Worm (Caenorhabditis elegans): ENCODE data around the gene srw-138.
A peak's percentile ranks its signal among the peaks of the same experiment; 100 is the strongest.

The srw-138 gene

DNA sequence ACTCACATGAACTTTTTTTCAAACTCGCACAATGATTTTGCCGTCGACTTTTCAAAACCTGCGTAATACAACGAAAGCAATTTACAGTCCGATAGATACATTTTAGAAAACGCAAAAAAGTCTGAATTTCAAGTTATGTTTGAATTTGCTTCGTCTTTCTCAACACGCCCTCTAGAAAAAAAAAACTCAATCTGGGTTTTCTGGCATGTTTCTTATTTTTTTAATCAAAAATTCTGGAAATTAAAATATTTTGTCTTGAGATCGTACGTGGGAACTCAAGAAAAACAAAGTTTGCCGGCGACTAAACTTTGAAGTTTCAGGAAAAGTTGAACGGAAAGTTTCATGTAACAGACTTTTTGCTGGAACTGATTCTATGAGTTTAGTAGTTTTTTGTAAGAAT is 31.0 kb upstream of the srw-138 start, which contains the start of gene srw-115:
Gene srw-115 (minus strand): TSS at position 101 of the 400 bp plus-strand sequence.
- TF ChIP-seq lin-39 (tag; optimal IDR thresholded peaks at IDR 0.05): no peak
- TF ChIP-seq R02D3.7 (tag; optimal IDR thresholded peaks at IDR 0.05): no peak
- TF ChIP-seq aha-1 (tag): no peak
- TF ChIP-seq ceh-82 (tag; optimal IDR thresholded peaks at IDR 0.05): no peak
- no peak for TF ChIP-seq mxl-3 (GFP tag; optimal IDR thresholded peaks at IDR 0.05)
- TF ChIP-seq ceh-44 (GFP tag; IDR thresholded peaks at IDR 0.05): no peak
- no peak for TF ChIP-seq pqm-1 (tag; optimal IDR thresholded peaks at IDR 0.05)
- no peak for TF ChIP-seq lim-7 (GFP tag; IDR thresholded peaks at IDR 0.05)
- no peak for TF ChIP-seq skn-1 (tag; optimal IDR thresholded peaks at IDR 0.05)
- no peak for TF ChIP-seq hmg-1.1 (GFP tag; IDR thresholded peaks at IDR 0.05)
- TF ChIP-seq hif-1 (tag; optimal IDR thresholded peaks at IDR 0.05): no peak
- TF ChIP-seq zip-11 (GFP tag; IDR thresholded peaks at IDR 0.05): no peak
- no peak for TF ChIP-seq php-3 (GFP tag; IDR thresholded peaks at IDR 0.05)
- no peak for TF ChIP-seq unc-62 (GFP tag; optimal IDR thresholded peaks at IDR 0.05 in 1 of 2)
- no peak for TF ChIP-seq unc-62 (tag; optimal IDR thresholded peaks at IDR 0.05)
- no peak for TF ChIP-seq fkh-10 (GFP tag; optimal IDR thresholded peaks at IDR 0.05)

ce11 chrV:2992060-2992459 is 29.2 kb upstream of the srw-138 start:
- no peak for TF ChIP-seq nhr-28 (tag; optimal IDR thresholded peaks at IDR 0.05)
- peak in 1 of 2 experiments; percentile 97 for TF ChIP-seq unc-62 (GFP tag; optimal IDR thresholded peaks at IDR 0.05 in 1 of 2)
- no peak for TF ChIP-seq unc-62 (tag; optimal IDR thresholded peaks at IDR 0.05)
- TF ChIP-seq zag-1 (tag; optimal IDR thresholded peaks at IDR 0.05): no peak
- TF ChIP-seq Y48G9A.11 (GFP tag; IDR thresholded peaks at IDR 0.05): no peak
- no peak for TF ChIP-seq lin-15B (tag; optimal IDR thresholded peaks at IDR 0.05)

DNA sequence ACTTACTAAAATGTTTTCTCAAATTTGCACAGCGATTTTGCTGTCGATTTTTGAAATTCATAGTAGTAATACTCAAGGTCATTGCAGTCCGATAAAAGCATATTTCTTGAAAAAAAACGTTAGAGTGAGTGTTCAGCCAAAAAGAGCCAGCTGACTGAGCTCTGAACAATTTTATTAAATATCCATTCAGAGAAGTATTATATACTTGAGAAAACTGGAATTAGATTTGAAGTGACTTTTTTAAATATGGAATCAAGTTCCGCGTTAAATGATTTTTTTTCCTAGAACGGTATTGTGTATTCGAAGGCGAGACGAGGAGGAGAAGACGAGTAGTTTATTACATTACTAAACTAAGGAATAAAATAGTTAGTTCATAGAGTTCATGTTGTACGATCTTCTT is 28.6 kb upstream of the srw-138 start, which contains the start of gene srw-121:
Gene srw-121 (minus strand): TSS at position 101 of the 400 bp plus-strand sequence.
- TF ChIP-seq ZK337.2 (GFP tag; IDR thresholded peaks at IDR 0.05) (no peak), mxl-2 (GFP tag; conservative IDR thresholded peaks at IDR 0.05) (no peak), ctbp-1 (GFP tag; IDR thresholded peaks at IDR 0.05) (no peak), zfp-3 (GFP tag; conservative IDR thresholded peaks at IDR 0.05) (no peak), ceh-62 (tag; optimal IDR thresholded peaks at IDR 0.05) (no peak), nhr-77 (tag; optimal IDR thresholded peaks at IDR 0.05) (no peak)

DNA sequence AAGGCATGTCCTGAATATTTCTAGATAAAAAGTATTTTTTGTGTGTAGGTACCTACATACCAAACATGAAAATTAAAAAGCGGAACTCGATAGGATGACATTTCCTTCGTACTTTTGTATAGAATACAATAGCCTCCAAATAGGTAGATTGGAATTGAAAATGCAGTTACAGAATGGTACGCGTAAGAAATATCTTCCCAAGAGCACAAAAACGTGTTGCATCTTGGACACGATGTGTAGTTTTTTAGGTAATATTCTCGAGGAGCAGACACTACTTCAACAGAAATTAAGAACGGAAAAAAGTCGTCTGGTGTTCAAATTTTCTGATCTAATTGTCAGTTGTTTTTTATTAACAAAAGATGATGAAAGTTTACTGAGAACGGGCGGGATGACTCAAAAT is 24.5 kb upstream of the srw-138 start, which contains the start of gene srh-85:
Gene srh-85 (minus strand): TSS at position 101 of the 400 bp plus-strand sequence.
- TF ChIP-seq snpc-1.2 (GFP tag; IDR thresholded peaks at IDR 0.05): no peak
- no peak for TF ChIP-seq T20F7.1 (GFP tag; optimal IDR thresholded peaks at IDR 0.05)
- TF ChIP-seq mxl-3 (GFP tag; optimal IDR thresholded peaks at IDR 0.05): no peak
- TF ChIP-seq hif-1 (tag; optimal IDR thresholded peaks at IDR 0.05): no peak
- no peak for TF ChIP-seq nhr-48 (tag; optimal IDR thresholded peaks at IDR 0.05)
- TF ChIP-seq cey-2 (tag; optimal IDR thresholded peaks at IDR 0.05; ENCODE audit: borderline replicate concordance, insufficient read depth): no peak
- no peak for TF ChIP-seq lim-7 (GFP tag; IDR thresholded peaks at IDR 0.05)
- no peak for TF ChIP-seq T26A8.4 (GFP tag; IDR thresholded peaks at IDR 0.05)
- no peak for TF ChIP-seq ceh-82 (tag; optimal IDR thresholded peaks at IDR 0.05)
- no peak for TF ChIP-seq Y75B8A.6 (GFP tag; IDR thresholded peaks at IDR 0.05)
- no peak for TF ChIP-seq gei-8 (GFP tag; optimal IDR thresholded peaks at IDR 0.05)
- no peak for TF ChIP-seq dpl-1 (GFP tag; optimal IDR thresholded peaks at IDR 0.05)
- no peak for TF ChIP-seq ztf-11 (tag; optimal IDR thresholded peaks at IDR 0.05)
- TF ChIP-seq zip-11 (GFP tag; IDR thresholded peaks at IDR 0.05): no peak

DNA sequence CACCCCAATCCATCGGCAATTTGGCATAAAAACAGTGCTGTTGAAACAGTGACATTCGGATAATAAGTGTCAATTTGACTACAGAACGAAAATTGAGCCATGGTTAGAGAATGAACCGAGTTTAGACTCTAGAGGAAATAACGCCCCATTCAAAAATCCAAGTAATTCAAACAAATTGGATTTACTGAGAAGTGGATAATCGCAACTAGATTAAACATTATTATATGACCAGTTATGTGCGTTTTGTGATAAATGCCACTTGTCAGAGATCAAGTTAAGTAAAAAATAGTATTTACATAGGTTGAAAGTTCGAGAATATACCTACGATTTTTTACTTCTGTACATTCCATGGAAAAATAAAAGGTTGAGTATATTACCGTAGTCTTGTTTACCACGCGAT is 22.4 kb upstream of the srw-138 start, which contains the start of gene srw-139:
Gene srw-139 (minus strand): TSS at position 101 of the 400 bp plus-strand sequence.
- TF ChIP-seq cey-2 (tag; optimal IDR thresholded peaks at IDR 0.05; ENCODE audit: borderline replicate concordance, insufficient read depth): no peak
- TF ChIP-seq attf-4 (tag; optimal IDR thresholded peaks at IDR 0.05): no peak
- TF ChIP-seq vab-7 (GFP tag; IDR thresholded peaks at IDR 0.05): no peak
- no peak for TF ChIP-seq ceh-82 (tag; optimal IDR thresholded peaks at IDR 0.05)
- TF ChIP-seq zfp-3 (GFP tag; conservative IDR thresholded peaks at IDR 0.05): no peak
- TF ChIP-seq fos-1 (tag; optimal IDR thresholded peaks at IDR 0.05): no peak
- TF ChIP-seq nhr-10 (tag; optimal IDR thresholded peaks at IDR 0.05): no peak
- TF ChIP-seq dve-1 (tag; optimal IDR thresholded peaks at IDR 0.05; ENCODE audit: insufficient read depth): no peak
- TF ChIP-seq ceh-62 (tag; optimal IDR thresholded peaks at IDR 0.05): no peak
- TF ChIP-seq daf-12 (tag; optimal IDR thresholded peaks at IDR 0.05): no peak
- no peak for TF ChIP-seq mdt-29 (GFP tag; IDR thresholded peaks at IDR 0.05)
- TF ChIP-seq ceh-20 (GFP tag; IDR thresholded peaks at IDR 0.05): no peak
- no peak for TF ChIP-seq daf-16 (GFP tag; optimal IDR thresholded peaks at IDR 0.05)
- no peak for TF ChIP-seq daf-16 (tag; optimal IDR thresholded peaks at IDR 0.05)
- TF ChIP-seq T20F7.1 (GFP tag; optimal IDR thresholded peaks at IDR 0.05): no peak

Data from whole organism, L4 larva.